Fruit fly (Drosophila melanogaster) whole organism: Measurements from ENCODE around the gene CG14421.

Experiments
- pan ChIP-seq: fragments of >200 bp; optimal IDR thresholded peaks from 2 replicates; lab custom pipeline; 2017
- usp ChIP-seq: fragments of >200 bp; optimal IDR thresholded peaks from 2 replicates; lab custom pipeline; 2017; ENCODE audit warnings: missing biosample characterization, missing genetic modification characterization, mixed read lengths

DNA sequence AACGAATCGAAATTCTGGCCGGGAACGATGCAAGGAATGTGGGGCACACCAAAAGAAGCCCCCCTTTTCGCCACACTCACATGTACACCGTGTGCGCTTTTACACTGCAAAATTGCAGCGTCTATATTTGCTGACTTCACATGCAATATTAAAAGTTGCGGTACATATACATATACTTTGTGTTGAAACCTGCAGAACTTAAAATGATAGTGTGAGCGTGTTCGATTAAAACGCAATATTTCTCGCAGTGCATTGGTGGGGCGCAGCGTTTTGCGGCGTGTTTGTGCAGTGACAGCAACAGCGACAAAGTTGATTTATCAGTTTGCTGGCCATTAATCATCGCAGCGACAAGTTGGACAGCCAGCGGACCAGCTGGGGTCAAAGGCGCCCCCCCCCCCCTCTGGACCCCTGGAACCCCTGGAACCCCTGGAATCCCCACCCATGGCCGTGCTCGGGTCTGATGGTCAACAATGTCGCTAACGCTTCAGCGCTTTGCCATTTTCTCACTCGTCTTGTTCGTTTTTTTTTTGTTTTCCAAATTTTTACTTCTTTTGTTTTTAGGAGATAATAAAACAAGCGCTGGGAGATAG is 34.0 kb upstream of the CG14421 start:
- no peak for TF ChIP-seq pan (lab: Kevin White, UChicago)
- no peak for TF ChIP-seq usp
